Fruit fly (Drosophila melanogaster) whole organism, embryonic: ENCODE results near the gene BG642163.

Experiments
- Bteb2 ChIP-seq: fragments of 200-800 bp; sonication (Bioruptor generic); optimal IDR thresholded peaks from 2 replicates; lab custom pipeline; 2016; ENCODE audit warnings: missing biosample characterization, missing genetic modification characterization
- CG11456 ChIP-seq: fragments of 200-800 bp; sonication (Bioruptor generic); IDR thresholded peaks from 3 replicates; pipeline ENCODE4 v1.3.6; 2022; ENCODE audit warnings: missing biosample characterization, missing genetic modification characterization
- CG18619 ChIP-seq: fragments of 200-800 bp; sonication (Bioruptor generic); optimal IDR thresholded peaks from 3 replicates; lab custom pipeline; 2017; ENCODE audit warnings: missing biosample characterization, mild to moderate bottlenecking, missing genetic modification characterization
- CG31224 ChIP-seq: fragments of 200-800 bp; sonication (Bioruptor generic); IDR thresholded peaks from 2 replicates; pipeline ENCODE4 v1.3.6; 2022; ENCODE audit warnings: missing biosample characterization, missing genetic modification characterization
- Dip3 ChIP-seq: fragments of 200-800 bp; sonication (Bioruptor generic); optimal IDR thresholded peaks from 3 replicates; lab custom pipeline; 2016; ENCODE audit warnings: missing biosample characterization, missing genetic modification characterization
- Lpt ChIP-seq: fragments of >200 bp; optimal IDR thresholded peaks from 2 replicates; lab custom pipeline; 2018; ENCODE audit warnings: missing biosample characterization, missing genetic modification characterization
- NK7.1 ChIP-seq: fragments of 200-800 bp; sonication (Bioruptor generic); optimal IDR thresholded peaks from 3 replicates; lab custom pipeline; 2016; ENCODE audit warnings: missing biosample characterization, missing genetic modification characterization
- maf-S ChIP-seq: fragments of 200-800 bp; sonication (Bioruptor generic); optimal IDR thresholded peaks from 2 replicates; lab custom pipeline; 2016; ENCODE audit warnings: missing biosample characterization, missing genetic modification characterization

dm6 chr2L:4640996-4641395, at the start of gene BG642163:
- TF ChIP-seq CG11456 (GFP tag; lab: Robert Waterston, UW): no peak
- TF ChIP-seq CG18619: no peak
- TF ChIP-seq maf-S (GFP tag; lab: Kevin White, UChicago): no peak
- no peak for TF ChIP-seq Bteb2 (GFP tag; lab: Kevin White, UChicago)
- no peak for TF ChIP-seq CG31224
- no peak for TF ChIP-seq Lpt (GFP tag; lab: Kevin White, UChicago)
- TF ChIP-seq NK7.1 (GFP tag; lab: Kevin White, UChicago): no peak
- no peak for TF ChIP-seq Dip3
